Worm (Caenorhabditis elegans): ENCODE results near the gene F08F8.6.

DNA sequence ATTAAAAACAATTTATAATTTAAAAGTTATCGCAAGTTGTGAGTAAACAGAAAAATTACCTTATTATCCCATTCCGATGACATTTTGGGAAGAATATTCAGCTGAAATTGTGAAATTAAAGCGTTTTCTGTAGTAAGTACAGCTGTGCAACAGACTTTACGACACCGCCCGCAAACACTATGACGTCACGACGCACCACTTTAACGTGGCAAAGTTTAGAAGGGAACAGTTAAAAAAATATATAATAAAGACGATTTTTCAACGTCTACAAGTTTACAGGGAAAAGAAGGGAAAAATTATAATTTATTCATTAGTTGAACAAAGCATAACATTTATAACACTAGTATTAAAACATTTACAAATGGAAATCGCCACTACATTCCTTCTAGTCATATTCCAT lies 10.4 kb downstream of the F08F8.6 start, which contains the start of gene F08F8.9:
- TF ChIP-seq ceh-39 (tag; optimal IDR thresholded peaks at IDR 0.05) (no peak), elt-1 (tag; optimal IDR thresholded peaks at IDR 0.05; ENCODE audit: borderline replicate concordance, insufficient read depth) (no peak), flh-1 (GFP tag; optimal IDR thresholded peaks at IDR 0.05) (no peak), cnd-1 (tag; optimal IDR thresholded peaks at IDR 0.05) (no peak), blmp-1 (tag; optimal IDR thresholded peaks at IDR 0.05) (no peak), tbx-8 (GFP tag; optimal IDR thresholded peaks at IDR 0.05) (no peak), mab-5 (tag; optimal IDR thresholded peaks at IDR 0.05) (no peak), nhr-237 (tag; optimal IDR thresholded peaks at IDR 0.05) (no peak), nhr-28 (tag; optimal IDR thresholded peaks at IDR 0.05) (no peak), snpc-4 (tag; optimal IDR thresholded peaks at IDR 0.05) (no peak)

Data from whole organism, mixed stage, embryonic.